Worm (Caenorhabditis elegans) whole organism, young adult: Measurements from ENCODE around the gene srw-127.

ENCODE experiments used
- B0261.1 ChIP-seq: sonication (generic microtip); optimal IDR thresholded peaks from 2 replicates; lab custom pipeline; 2016; ENCODE audit warnings: mild to moderate bottlenecking, missing genetic modification characterization, moderate library complexity, missing compliant biosample characterization
- C17E4.6 ChIP-seq: fragments of 200-800 bp; sonication (Bioruptor generic); IDR thresholded peaks from 2 replicates; pipeline ENCODE4 v1.3.6; 2022; ENCODE audit warnings: missing genetic modification reagents, missing genetic modification characterization, missing compliant biosample characterization
- F37B4.10 ChIP-seq: fragments of 200-800 bp; sonication (Bioruptor generic); IDR thresholded peaks from 2 replicates; pipeline ENCODE4 v1.3.6; 2022; ENCODE audit warnings: missing genetic modification characterization, missing compliant biosample characterization
- F52B5.7 ChIP-seq: sonication (generic microtip); optimal IDR thresholded peaks from 2 replicates; lab custom pipeline; 2016; ENCODE audit warnings: mild to moderate bottlenecking, missing genetic modification characterization, missing compliant biosample characterization
- F57A8.1 ChIP-seq: fragments of 200-800 bp; sonication (Bioruptor generic); optimal IDR thresholded peaks from 2 replicates; lab custom pipeline; 2018; ENCODE audit warnings: mild to moderate bottlenecking, missing genetic modification characterization, moderate library complexity, missing compliant biosample characterization
- F57C9.4 ChIP-seq: sonication (generic microtip); optimal IDR thresholded peaks from 2 replicates; lab custom pipeline; 2017; ENCODE audit warnings: mild to moderate bottlenecking, missing genetic modification characterization, missing compliant biosample characterization
- T07F8.4 ChIP-seq: sonication (generic microtip); optimal IDR thresholded peaks from 2 replicates; lab custom pipeline; 2016; ENCODE audit warnings: mild to moderate bottlenecking, missing genetic modification characterization, moderate library complexity, missing compliant biosample characterization
- Y56A3A.18 ChIP-seq: fragments of 200-800 bp; sonication (Bioruptor generic); IDR thresholded peaks from 2 replicates; pipeline ENCODE4 v1.3.6; 2022; ENCODE audit warnings: missing genetic modification reagents, missing genetic modification characterization, missing compliant biosample characterization
- akir-1 ChIP-seq: fragments of 200-800 bp; sonication (Bioruptor generic); optimal IDR thresholded peaks from 2 replicates; lab custom pipeline; 2018; ENCODE audit warnings: mild to moderate bottlenecking, missing genetic modification characterization, moderate library complexity, missing compliant biosample characterization
- ama-1 ChIP-seq, 3 experiments: fragments of 150-350 bp in 1 of 3; sonication (generic microtip) in 2 of 3; optimal IDR thresholded peaks; 2 replicates each; lab custom pipeline; 2014 to 2018; ENCODE audit warnings: missing biosample characterization in 2 of 3, missing genetic modification characterization in 2 of 3, missing genetic modification reagents in 2 of 3
- aptf-3 ChIP-seq: fragments of 200-800 bp; sonication (Bioruptor generic); IDR thresholded peaks from 2 replicates; pipeline ENCODE4 v1.3.6; 2022; ENCODE audit warnings: missing genetic modification characterization, missing compliant biosample characterization
- attf-5 ChIP-seq: fragments of 200-800 bp; sonication (Bioruptor generic); optimal IDR thresholded peaks from 2 replicates; lab custom pipeline; 2018; ENCODE audit warnings: mild to moderate bottlenecking, missing genetic modification characterization, missing compliant biosample characterization
- ccch-3 ChIP-seq: fragments of 200-800 bp; sonication (Bioruptor generic); optimal IDR thresholded peaks from 2 replicates; lab custom pipeline; 2018; ENCODE audit warnings: mild to moderate bottlenecking, missing genetic modification characterization, missing compliant biosample characterization
- cebp-2 ChIP-seq: fragments of 200-800 bp; sonication (Bioruptor generic); IDR thresholded peaks from 2 replicates; pipeline ENCODE4 v1.3.6; 2022; ENCODE audit warnings: missing genetic modification characterization, missing compliant biosample characterization
- ceh-58 ChIP-seq: fragments of 200-800 bp; sonication (Bioruptor generic); IDR thresholded peaks from 2 replicates; pipeline ENCODE4 v1.3.6; 2022; ENCODE audit warnings: missing genetic modification characterization, missing compliant biosample characterization
- dox-1 ChIP-seq: fragments of 200-800 bp; sonication (Bioruptor generic); IDR thresholded peaks from 2 replicates; pipeline ENCODE4 v1.3.6; 2022; ENCODE audit warnings: missing genetic modification reagents, missing genetic modification characterization, missing compliant biosample characterization
- egl-44 ChIP-seq: fragments of 200-800 bp; sonication (Bioruptor generic); IDR thresholded peaks from 2 replicates; pipeline ENCODE4 v1.3.6; 2022; ENCODE audit warnings: missing genetic modification reagents, missing genetic modification characterization, missing compliant biosample characterization
- egrh-3 ChIP-seq: fragments of 200-800 bp; sonication (Bioruptor generic); IDR thresholded peaks from 2 replicates; pipeline ENCODE4 v1.3.6; 2022; ENCODE audit warnings: missing genetic modification reagents, missing genetic modification characterization, missing compliant biosample characterization
- ets-4 ChIP-seq: fragments of 200-800 bp; sonication (Bioruptor generic); optimal IDR thresholded peaks from 2 replicates; lab custom pipeline; 2018; ENCODE audit warnings: mild to moderate bottlenecking, missing genetic modification characterization, missing compliant biosample characterization
- hmg-1.2 ChIP-seq: fragments of 200-800 bp; sonication (Bioruptor generic); IDR thresholded peaks from 2 replicates; pipeline ENCODE4 v1.3.6; 2022; ENCODE audit warnings: missing genetic modification reagents, missing genetic modification characterization, missing compliant biosample characterization
- lin-26 ChIP-seq: fragments of 200-800 bp; sonication (Bioruptor generic); IDR thresholded peaks from 2 replicates; pipeline ENCODE4 v1.3.6; 2022; ENCODE audit warnings: missing genetic modification reagents, missing genetic modification characterization, missing compliant biosample characterization
- lin-40 ChIP-seq: sonication (generic microtip); optimal IDR thresholded peaks from 2 replicates; lab custom pipeline; 2016; ENCODE audit warnings: missing genetic modification characterization, mild to moderate bottlenecking, missing compliant biosample characterization, missing genotype, missing genetic modification reagents
- lin-54 ChIP-seq: fragments of 200-800 bp; sonication (Bioruptor generic); optimal IDR thresholded peaks from 2 replicates; lab custom pipeline; 2018; ENCODE audit warnings: mild to moderate bottlenecking, missing genetic modification characterization, missing compliant biosample characterization
- lsl-1 ChIP-seq: fragments of 200-800 bp; sonication (Bioruptor generic); optimal IDR thresholded peaks from 2 replicates; lab custom pipeline; 2018; ENCODE audit warnings: mild to moderate bottlenecking, missing genetic modification characterization, moderate library complexity, missing compliant biosample characterization
- lsy-27 ChIP-seq: sonication (generic microtip); optimal IDR thresholded peaks from 2 replicates; lab custom pipeline; 2017; ENCODE audit warnings: missing genetic modification characterization, mild to moderate bottlenecking, missing compliant biosample characterization, antibody characterized with exemption, missing genotype, borderline replicate concordance; ENCODE audit not compliant: insufficient read depth
- madf-10 ChIP-seq: sonication (generic microtip); optimal IDR thresholded peaks from 2 replicates; lab custom pipeline; 2016; ENCODE audit warnings: mild to moderate bottlenecking, missing genetic modification characterization, missing compliant biosample characterization
- mel-28 ChIP-seq: sonication (generic microtip); optimal IDR thresholded peaks from 2 replicates; lab custom pipeline; 2016; ENCODE audit warnings: borderline replicate concordance, mild to moderate bottlenecking, missing genetic modification characterization, missing compliant biosample characterization
- mes-4 ChIP-seq: sonication (generic microtip); optimal IDR thresholded peaks from 2 replicates; lab custom pipeline; 2016; ENCODE audit warnings: missing genotype, missing genetic modification characterization, missing compliant biosample characterization
- nfya-1 ChIP-seq: sonication (generic microtip); optimal IDR thresholded peaks from 2 replicates; lab custom pipeline; 2017; ENCODE audit warnings: antibody characterized with exemption, missing compliant biosample characterization, missing genetic modification characterization, borderline replicate concordance; ENCODE audit not compliant: insufficient read depth
- nfyb-1 ChIP-seq: fragments of 200-800 bp; sonication (Bioruptor generic); IDR thresholded peaks from 2 replicates; pipeline ENCODE4 v1.3.6; 2022; ENCODE audit warnings: missing genetic modification reagents, missing genetic modification characterization, missing compliant biosample characterization
- nhr-80 ChIP-seq: sonication (generic microtip); optimal IDR thresholded peaks from 2 replicates; lab custom pipeline; 2016; ENCODE audit warnings: missing genetic modification characterization, missing compliant biosample characterization
- rcor-1 ChIP-seq: fragments of 200-800 bp; sonication (Bioruptor generic); IDR thresholded peaks from 2 replicates; pipeline ENCODE4 v1.3.6; 2022; ENCODE audit warnings: missing genetic modification reagents, missing genetic modification characterization, missing compliant biosample characterization
- repo-1 ChIP-seq: sonication (generic microtip); optimal IDR thresholded peaks from 2 replicates; lab custom pipeline; 2017; ENCODE audit warnings: mild to moderate bottlenecking, missing genetic modification characterization, missing compliant biosample characterization
- rpc-1 ChIP-seq, 2 experiments: fragments of 150-350 bp in 1 of 2; sonication (generic microtip) in 1 of 2; optimal IDR thresholded peaks; 2 replicates each; lab custom pipeline; 2014 to 2018; ENCODE audit warnings: missing biosample characterization in 1 of 2, missing genetic modification characterization in 1 of 2, missing genetic modification reagents in 1 of 2, missing genotype in 1 of 2
- sea-2 ChIP-seq: fragments of 200-800 bp; sonication (Bioruptor generic); IDR thresholded peaks from 2 replicates; pipeline ENCODE4 v1.3.6; 2022; ENCODE audit warnings: missing genetic modification characterization, missing compliant biosample characterization
- snpc-1.3 ChIP-seq: sonication (generic microtip); optimal IDR thresholded peaks from 2 replicates; lab custom pipeline; 2017; ENCODE audit warnings: missing genetic modification characterization, mild to moderate bottlenecking, missing compliant biosample characterization, antibody characterized with exemption, moderate library complexity, missing genotype, missing genetic modification reagents; ENCODE audit not compliant: insufficient read depth
- somi-1 ChIP-seq: fragments of 200-800 bp; sonication (Bioruptor generic); optimal IDR thresholded peaks from 2 replicates; lab custom pipeline; 2018; ENCODE audit warnings: mild to moderate bottlenecking, missing genetic modification characterization, missing compliant biosample characterization
- sptf-2 ChIP-seq: fragments of 200-800 bp; sonication (Bioruptor generic); optimal IDR thresholded peaks from 2 replicates; lab custom pipeline; 2018; ENCODE audit warnings: mild to moderate bottlenecking, missing genetic modification characterization, missing compliant biosample characterization
- tbp1 ChIP-seq: fragments of 200-800 bp; sonication (Bioruptor generic); optimal IDR thresholded peaks from 2 replicates; lab custom pipeline; 2018; ENCODE audit warnings: mild to moderate bottlenecking, missing genetic modification characterization, missing compliant biosample characterization
- zim-3 ChIP-seq: sonication (generic microtip); optimal IDR thresholded peaks from 2 replicates; lab custom pipeline; 2017; ENCODE audit warnings: mild to moderate bottlenecking, missing genetic modification characterization, moderate library complexity, missing compliant biosample characterization
- ztf-18 ChIP-seq: sonication (generic microtip); optimal IDR thresholded peaks from 2 replicates; lab custom pipeline; 2016; ENCODE audit warnings: missing genotype, mild to moderate bottlenecking, missing genetic modification characterization, missing compliant biosample characterization
- ztf-26 ChIP-seq: sonication (generic microtip); optimal IDR thresholded peaks from 2 replicates; lab custom pipeline; 2017; ENCODE audit warnings: missing genetic modification characterization, missing compliant biosample characterization

srw-127 gene

DNA sequence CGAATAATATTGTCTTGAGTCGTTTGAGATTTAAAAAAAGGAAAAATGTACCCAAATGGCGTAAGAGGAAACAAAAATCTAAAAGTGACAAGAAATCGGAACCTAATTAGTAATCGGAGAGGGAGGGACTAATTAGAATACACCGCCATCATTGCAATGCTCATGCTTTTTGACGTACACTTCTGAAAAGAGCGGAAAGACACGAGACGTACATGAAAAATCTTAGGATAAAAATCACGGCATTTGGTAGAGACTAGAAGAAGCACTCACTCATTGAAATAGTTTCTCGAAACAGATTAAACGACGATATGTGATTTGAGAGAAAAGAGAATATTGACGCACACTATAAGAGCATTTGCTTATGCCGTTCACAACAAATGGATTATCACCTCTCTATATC, 10.3 kb downstream of the srw-127 start:
- no peak for TF ChIP-seq lsy-27

DNA sequence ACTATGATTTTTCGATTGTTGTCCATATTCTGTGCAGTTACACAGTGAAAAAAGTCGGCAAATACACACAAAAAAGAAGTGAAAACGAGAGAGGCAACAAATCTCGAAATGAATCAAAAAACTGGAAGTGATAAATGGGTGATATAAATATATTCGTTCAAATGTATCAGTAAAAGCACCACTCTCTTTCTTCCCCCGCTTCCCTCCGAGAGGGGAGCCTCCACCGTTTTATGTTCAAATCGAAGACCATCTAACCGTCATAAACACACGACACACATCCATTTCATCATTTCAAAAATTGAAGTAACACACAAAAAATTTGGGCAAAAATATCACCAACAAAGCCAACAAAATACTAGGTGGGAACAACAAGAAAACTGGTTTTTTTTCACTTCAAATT, 14.3 kb downstream of the srw-127 start, which contains the start of gene F20A1.6:
F20A1.6 (minus strand) TSS at position 101 of the 400 bp plus-strand sequence.
- no peak for TF ChIP-seq F52B5.7 (tag; lab: Kevin White, UChicago)
- TF ChIP-seq Y56A3A.18 = no peak
- TF ChIP-seq sea-2 = no peak
- no peak for TF ChIP-seq lin-40 (tag; lab: Kevin White, UChicago)
- TF ChIP-seq egrh-3 (GFP tag; lab: Robert Waterston, UW) = no peak
- no peak for TF ChIP-seq dox-1 (GFP tag; lab: Robert Waterston, UW)
- TF ChIP-seq snpc-1.3 (tag; lab: Kevin White, UChicago) = no peak
- no peak for TF ChIP-seq sptf-2 (GFP tag; lab: Kevin White, UChicago)
- no peak for TF ChIP-seq B0261.1 (tag; lab: Kevin White, UChicago)
- TF ChIP-seq ccch-3 (GFP tag; lab: Kevin White, UChicago) = no peak
- TF ChIP-seq madf-10 (tag; lab: Kevin White, UChicago) = no peak
- no peak for TF ChIP-seq tbp1 (GFP tag; lab: Kevin White, UChicago)
- TF ChIP-seq zim-3 (tag; lab: Kevin White, UChicago) = no peak
- no peak for TF ChIP-seq lin-26
- TF ChIP-seq C17E4.6 (GFP tag; lab: Robert Waterston, UW) = no peak
- no peak for TF ChIP-seq somi-1
- TF ChIP-seq F37B4.10 (GFP tag; lab: Robert Waterston, UW) = no peak
- no peak for TF ChIP-seq lsl-1
- no peak for TF ChIP-seq nhr-80 (tag; lab: Kevin White, UChicago)
- no peak for TF ChIP-seq repo-1 (tag; lab: Kevin White, UChicago)

DNA sequence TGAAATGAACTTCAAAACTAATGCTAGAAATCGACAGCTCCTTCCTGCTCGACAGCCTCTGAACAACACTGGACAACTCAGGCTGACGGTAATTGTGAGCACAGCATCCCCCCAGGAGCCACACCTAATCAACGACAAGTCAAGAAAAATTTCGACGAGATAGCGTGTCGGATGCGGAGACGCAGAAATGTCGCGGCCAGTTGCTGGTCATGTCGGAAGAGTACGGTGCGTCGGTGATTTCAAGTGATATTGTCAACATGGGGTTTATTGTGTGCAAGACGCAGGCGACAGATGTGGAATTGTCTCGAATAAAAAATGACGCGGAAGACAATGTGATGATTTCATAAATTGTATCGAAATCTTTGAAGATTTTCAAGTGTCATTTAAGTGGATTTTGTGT, 23.8 kb downstream of the srw-127 start, which contains the start of gene twk-11:
twk-11 (minus strand) TSS at position 101 of the 400 bp plus-strand sequence.
- no peak for TF ChIP-seq egrh-3 (GFP tag; lab: Robert Waterston, UW)
- TF ChIP-seq madf-10 (tag; lab: Kevin White, UChicago) = no peak
- no peak; the same call in 1 of the 2 replicates for TF ChIP-seq hmg-1.2 (GFP tag; lab: Robert Waterston, UW)
- TF ChIP-seq ztf-26 (tag; lab: Kevin White, UChicago) = no peak
- TF ChIP-seq nfyb-1 = no peak
- TF ChIP-seq T07F8.4 (tag; lab: Kevin White, UChicago) = no peak
- no peak for TF ChIP-seq aptf-3 (GFP tag; lab: Robert Waterston, UW)
- TF ChIP-seq mes-4 (tag; lab: Kevin White, UChicago) = no peak
- no peak for TF ChIP-seq F37B4.10 (GFP tag; lab: Robert Waterston, UW)
- no peak for TF ChIP-seq lsy-27
- TF ChIP-seq cebp-2 (GFP tag; lab: Robert Waterston, UW) = no peak
- TF ChIP-seq, all 124 proteins: peak for 0

DNA sequence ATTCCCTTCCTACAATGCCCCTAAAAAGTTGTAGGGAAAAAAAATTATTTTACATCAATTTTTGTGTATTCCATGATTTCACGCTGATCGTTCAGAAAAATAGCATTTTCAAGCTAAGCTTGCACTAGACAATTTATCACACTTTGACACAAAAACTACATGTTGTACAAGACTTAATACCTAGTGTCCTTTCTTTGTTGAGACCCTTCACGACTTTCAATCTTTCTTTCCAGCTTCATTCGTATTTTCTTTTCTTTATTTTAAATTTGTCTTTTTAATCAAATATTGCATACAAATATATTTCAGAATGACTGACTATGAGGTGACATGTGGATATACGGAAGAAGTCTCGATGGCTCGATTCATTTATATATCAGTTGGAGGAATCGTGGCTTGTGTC, 33.3 kb downstream of the srw-127 start, which contains the start of gene F20A1.2:
F20A1.2 (plus strand) TSS at position 301 of the 400 bp plus-strand sequence.
- TF ChIP-seq ztf-18 (no peak), ets-4 (GFP tag; lab: Kevin White, UChicago) (no peak)

DNA sequence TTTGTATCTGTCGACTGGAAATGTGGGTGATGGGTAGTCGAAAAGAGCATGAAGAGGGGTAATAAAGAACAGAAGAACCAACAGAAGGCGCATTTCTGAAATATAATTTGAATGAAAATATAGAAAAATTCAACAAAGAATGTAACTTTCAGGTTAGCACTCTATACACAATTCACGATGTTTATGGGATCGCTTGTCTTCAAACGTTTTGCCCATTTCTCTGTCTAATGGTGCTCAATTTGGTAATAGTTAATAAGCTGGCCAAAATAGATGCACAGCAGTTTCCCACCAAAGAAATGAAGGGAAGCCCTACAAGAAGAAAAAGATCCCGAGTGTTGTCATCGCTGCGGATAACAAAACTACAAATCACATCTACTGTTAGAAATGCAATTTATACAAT, 34.8 kb downstream of the srw-127 start, which contains the start of gene F20A1.8:
F20A1.8 (minus strand) TSS at position 101 of the 400 bp plus-strand sequence.
- no peak for TF ChIP-seq rpc-1 (optimal IDR thresholded peaks at IDR 0.05; lab: Kevin White, UChicago)
- no peak for TF ChIP-seq rpc-1 (tag; optimal IDR thresholded peaks at IDR 0.05; lab: Kevin White, UChicago)
- TF ChIP-seq lin-54 (GFP tag; lab: Kevin White, UChicago) = no peak
- no peak for TF ChIP-seq mel-28 (tag; lab: Kevin White, UChicago)
- no peak for TF ChIP-seq nfya-1 (tag; lab: Kevin White, UChicago)
- no peak for TF ChIP-seq ceh-58
- TF ChIP-seq F57A8.1 (GFP tag; lab: Kevin White, UChicago) = no peak
- no peak for TF ChIP-seq akir-1 (GFP tag; lab: Kevin White, UChicago)
- TF ChIP-seq egl-44 (GFP tag; lab: Robert Waterston, UW) = no peak
- no peak for TF ChIP-seq rcor-1 (GFP tag; lab: Robert Waterston, UW)
- TF ChIP-seq ama-1 (optimal IDR thresholded peaks at IDR 0.05; lab: Kevin White, UChicago) = no peak
- TF ChIP-seq ama-1 (GFP tag; optimal IDR thresholded peaks at IDR 0.05; lab: Kevin White, UChicago) = no peak
- no peak for TF ChIP-seq F57C9.4 (tag; lab: Kevin White, UChicago)
- TF ChIP-seq attf-5 (GFP tag; lab: Kevin White, UChicago) = no peak
- TF ChIP-seq lin-26 = no peak
